Fruit fly (Drosophila melanogaster) whole organism, wandering third instar larva: Measurements from ENCODE around the gene CG6753.
A peak's percentile ranks its signal among the peaks of the same experiment; 100 is the strongest.

ENCODE experiments used
- CG9705 ChIP-seq: fragments of 200-800 bp; sonication (Bioruptor generic); optimal IDR thresholded peaks from 2 replicates; lab custom pipeline; 2018; ENCODE audit warnings: missing biosample characterization, mild to moderate bottlenecking, missing genetic modification characterization
- Dfd ChIP-seq: fragments of >200 bp; optimal IDR thresholded peaks from 2 replicates; lab custom pipeline; 2017; ENCODE audit warnings: missing biosample characterization, missing genetic modification characterization
- Dif ChIP-seq: fragments of 200-275, 200-300 bp; sonication (Bioruptor generic); optimal IDR thresholded peaks from 2 replicates; lab custom pipeline; 2018; ENCODE audit warnings: missing biosample characterization, missing genetic modification characterization; ENCODE audit not compliant: partially characterized antibody
- GATAd ChIP-seq: sonication (Bioruptor generic); optimal IDR thresholded peaks from 2 replicates; lab custom pipeline; 2016; ENCODE audit warnings: missing biosample characterization, missing genetic modification characterization
- HLH106 ChIP-seq: fragments of 200-800 bp; optimal IDR thresholded peaks from 3 replicates; lab custom pipeline; 2019; ENCODE audit warnings: missing biosample characterization, mild to moderate bottlenecking, missing genetic modification characterization, moderate library complexity
- Hr78 ChIP-seq: fragments of >200 bp; optimal IDR thresholded peaks from 2 replicates; lab custom pipeline; 2017; ENCODE audit warnings: missing biosample characterization, missing genetic modification characterization
- Hr83 ChIP-seq: fragments of 200-300 bp; sonication (Bioruptor generic); optimal IDR thresholded peaks from 2 replicates; lab custom pipeline; 2016; ENCODE audit warnings: missing biosample characterization, mild to moderate bottlenecking, missing genetic modification characterization, moderate library complexity; ENCODE audit not compliant: poor library complexity, severe bottlenecking
- Jra ChIP-seq: sonication (Bioruptor generic); optimal IDR thresholded peaks from 2 replicates; lab custom pipeline; 2016; ENCODE audit warnings: missing biosample characterization, missing genetic modification characterization
- Mio ChIP-seq: sonication (Bioruptor generic); optimal IDR thresholded peaks from 2 replicates; lab custom pipeline; 2016; ENCODE audit warnings: missing biosample characterization, missing genetic modification characterization
- Myc ChIP-seq: fragments of >200 bp; optimal IDR thresholded peaks from 2 replicates; lab custom pipeline; 2017
- N ChIP-seq: fragments of >200 bp; optimal IDR thresholded peaks from 2 replicates; lab custom pipeline; 2018; ENCODE audit warnings: missing biosample characterization, missing external identifiers, missing genetic modification characterization
- OdsH ChIP-seq: fragments of 200-800 bp; sonication (Bioruptor generic); optimal IDR thresholded peaks from 2 replicates; lab custom pipeline; 2016; ENCODE audit warnings: missing biosample characterization, mild to moderate bottlenecking, missing genetic modification characterization
- Rel ChIP-seq, 2 experiments: fragments of 200-800 bp; sonication (Bioruptor generic) in 1 of 2; optimal IDR thresholded peaks; 2 replicates in 1 of 2; 3 replicates in 1 of 2; lab custom pipeline; 2016 to 2019; ENCODE audit warnings: mild to moderate bottlenecking in 2 of 2, missing biosample characterization in 2 of 2, missing genetic modification characterization in 2 of 2, moderate library complexity in 1 of 2
- Vsx2 ChIP-seq: fragments of 200-300, 225-300 bp; sonication (Bioruptor generic); optimal IDR thresholded peaks from 2 replicates; lab custom pipeline; 2018; ENCODE audit warnings: missing biosample characterization, missing genetic modification characterization; ENCODE audit not compliant: partially characterized antibody
- br ChIP-seq: fragments of 200-800 bp; sonication (Bioruptor generic); optimal IDR thresholded peaks from 2 replicates; lab custom pipeline; 2016; ENCODE audit warnings: missing biosample characterization, missing genetic modification characterization
- brk ChIP-seq: fragments of 200-800 bp; sonication (Bioruptor generic); optimal IDR thresholded peaks from 2 replicates; lab custom pipeline; 2016; ENCODE audit warnings: missing biosample characterization, mild to moderate bottlenecking, missing genetic modification characterization
- dmrt93B ChIP-seq: fragments of 200-800 bp; sonication (Bioruptor generic); optimal IDR thresholded peaks from 2 replicates; lab custom pipeline; 2018; ENCODE audit warnings: missing biosample characterization, mild to moderate bottlenecking, missing genetic modification characterization
- dsf ChIP-seq: sonication (Bioruptor generic); optimal IDR thresholded peaks from 2 replicates; lab custom pipeline; 2016; ENCODE audit warnings: missing biosample characterization, missing genetic modification characterization, borderline replicate concordance
- ey ChIP-seq: fragments of 200-800 bp; sonication (Bioruptor generic); optimal IDR thresholded peaks from 2 replicates; lab custom pipeline; 2016; ENCODE audit warnings: missing biosample characterization, missing genetic modification characterization
- h ChIP-seq: fragments of 200-800 bp; sonication (Bioruptor generic); optimal IDR thresholded peaks from 3 replicates; lab custom pipeline; 2016; ENCODE audit warnings: missing biosample characterization, mild to moderate bottlenecking, missing genetic modification characterization
- jim ChIP-seq: fragments of 175-275, 200-325 bp; sonication (Bioruptor generic); optimal IDR thresholded peaks from 2 replicates; lab custom pipeline; 2016; ENCODE audit warnings: missing biosample characterization, mild to moderate bottlenecking, missing genetic modification characterization
- lola ChIP-seq: fragments of >200 bp; optimal IDR thresholded peaks from 2 replicates; lab custom pipeline; 2017; ENCODE audit warnings: missing biosample characterization, missing genetic modification characterization
- pan ChIP-seq: fragments of >200 bp; optimal IDR thresholded peaks from 2 replicates; lab custom pipeline; 2017
- psq ChIP-seq: fragments of 200-800 bp; sonication (Bioruptor generic); optimal IDR thresholded peaks from 3 replicates; lab custom pipeline; 2017; ENCODE audit warnings: missing biosample characterization, mild to moderate bottlenecking, missing genetic modification characterization, moderate library complexity
- rgr ChIP-seq: fragments of 200-800 bp; sonication (Bioruptor generic); optimal IDR thresholded peaks from 3 replicates; lab custom pipeline; 2016; ENCODE audit warnings: missing biosample characterization, mild to moderate bottlenecking, missing genetic modification characterization
- sage ChIP-seq: fragments of 200-800 bp; sonication (Bioruptor generic); optimal IDR thresholded peaks from 2 replicates; lab custom pipeline; 2016; ENCODE audit warnings: missing biosample characterization, mild to moderate bottlenecking, missing genetic modification characterization
- sv ChIP-seq: fragments of 200-800 bp; sonication (Bioruptor generic); optimal IDR thresholded peaks from 3 replicates; lab custom pipeline; 2016; ENCODE audit warnings: missing biosample characterization, missing genetic modification characterization
- tai ChIP-seq: sonication (Bioruptor generic); optimal IDR thresholded peaks from 2 replicates; lab custom pipeline; 2016; ENCODE audit warnings: missing biosample characterization, missing genetic modification characterization
- usp ChIP-seq: fragments of >200 bp; optimal IDR thresholded peaks from 2 replicates; lab custom pipeline; 2017; ENCODE audit warnings: missing biosample characterization, missing genetic modification characterization
- woc ChIP-seq: sonication (Bioruptor generic); optimal IDR thresholded peaks from 2 replicates; lab custom pipeline; 2016; ENCODE audit warnings: missing biosample characterization, mild to moderate bottlenecking, missing genetic modification characterization

The CG6753 gene

DNA sequence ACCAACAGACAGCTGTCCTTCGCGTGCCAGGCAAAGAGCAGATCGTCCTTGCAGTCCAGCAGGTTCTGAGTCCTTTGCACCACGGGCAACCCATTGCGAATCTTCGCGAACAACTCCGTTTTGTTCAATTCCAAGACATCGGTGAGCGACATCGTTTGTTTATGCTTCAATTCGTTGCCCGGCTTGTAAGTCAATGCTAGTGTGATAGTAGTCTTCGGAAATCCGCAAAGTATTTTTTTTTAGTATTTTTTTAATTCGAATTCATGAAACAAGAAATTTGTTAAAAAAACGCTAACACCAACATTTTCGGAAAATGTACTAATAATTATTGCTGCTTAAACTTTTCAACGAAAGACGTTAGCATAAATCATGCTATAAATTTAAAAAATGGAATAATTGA, 36.6 kb upstream of the CG6753 start, which contains the start of gene mbo:
TSS of gene mbo (minus strand) at position 203 of the 400 bp plus-strand sequence.
- TF ChIP-seq psq (GFP tag; lab: Kevin White, UChicago) (no peak), usp (GFP tag; lab: Kevin White, UChicago) (no peak), tai (GFP tag; lab: Kevin White, UChicago) (no peak), jim (GFP tag; lab: Kevin White, UChicago) (no peak), sv (GFP tag; lab: Kevin White, UChicago) (no peak), dmrt93B (GFP tag; lab: Kevin White, UChicago) (no peak), Dfd (GFP tag; lab: Kevin White, UChicago) (no peak), Vsx2 (no peak), Dif (GFP tag; lab: Kevin White, UChicago) (no peak), Jra (GFP tag; lab: Kevin White, UChicago) (no peak), ey (GFP tag; lab: Kevin White, UChicago) (no peak)

DNA sequence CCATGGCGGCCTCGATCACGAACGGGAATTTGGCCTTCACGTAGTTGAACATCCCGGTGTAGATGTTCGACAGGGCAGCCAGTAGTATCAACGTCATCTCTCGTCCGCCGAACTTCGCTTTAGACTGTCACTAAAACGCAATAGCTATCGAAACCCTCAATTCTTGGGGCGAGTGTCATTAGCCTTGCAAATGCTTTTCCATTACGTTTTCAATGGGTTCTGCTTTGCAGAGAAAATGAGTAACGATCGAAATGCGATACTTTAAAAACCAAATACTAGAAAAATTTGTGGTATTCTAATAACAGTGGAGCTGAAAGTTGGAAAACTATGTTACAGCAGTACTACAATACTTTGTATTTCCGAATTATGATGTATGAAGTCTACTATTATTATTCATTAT, 33.9 kb upstream of the CG6753 start, which contains the start of gene CG43630:
TSS of gene CG43630 (minus strand) at position 101 of the 400 bp plus-strand sequence.
- TF ChIP-seq br (GFP tag; lab: Kevin White, UChicago), result no peak
- no peak for TF ChIP-seq HLH106
- no peak for TF ChIP-seq pan (lab: Kevin White, UChicago)
- no peak for TF ChIP-seq h (GFP tag; lab: Kevin White, UChicago)
- no peak for TF ChIP-seq woc (GFP tag; lab: Kevin White, UChicago)
- no peak for TF ChIP-seq psq (GFP tag; lab: Kevin White, UChicago)
- TF ChIP-seq OdsH (GFP tag; lab: Kevin White, UChicago), result no peak
- no peak for TF ChIP-seq usp (GFP tag; lab: Kevin White, UChicago)
- no peak for TF ChIP-seq CG9705 (GFP tag; lab: Kevin White, UChicago)
- no peak for TF ChIP-seq brk (GFP tag; lab: Kevin White, UChicago)
- no peak for TF ChIP-seq Mio (GFP tag; lab: Kevin White, UChicago)
- no peak for TF ChIP-seq sage (GFP tag; lab: Kevin White, UChicago)
- TF ChIP-seq GATAd (GFP tag; lab: Kevin White, UChicago), result no peak

DNA sequence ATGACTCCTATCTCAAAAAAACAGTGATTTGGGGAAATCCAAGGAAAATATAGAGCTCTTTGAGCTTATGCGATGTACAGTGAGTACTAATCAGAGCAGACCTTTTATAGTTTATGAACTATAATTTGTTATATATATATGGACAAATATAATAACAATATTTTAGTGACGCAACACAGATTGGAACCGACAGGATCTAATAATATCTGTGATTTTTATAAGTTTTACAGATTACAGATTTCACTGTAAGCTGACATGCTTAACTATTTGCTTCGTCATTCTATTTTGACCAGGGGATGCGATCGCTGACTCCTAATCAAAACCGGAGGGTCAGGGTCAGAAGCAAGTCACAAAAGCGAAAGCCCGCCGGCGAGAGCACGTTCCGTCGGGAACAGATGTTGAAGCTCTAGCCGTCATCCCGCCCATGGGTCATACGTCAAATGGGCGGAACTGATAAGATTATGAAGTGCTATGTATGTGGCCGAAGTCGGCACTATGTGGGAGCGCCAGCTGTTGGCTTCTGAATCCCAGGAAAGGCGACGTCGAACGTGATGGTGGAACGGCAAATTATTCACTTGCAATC, 31.9 kb upstream of the CG6753 start, which contains the start of gene Gnmt:
TSS of gene Gnmt (plus strand) at position 568 of the 583 bp plus-strand sequence.
- TF ChIP-seq Dif (GFP tag; lab: Kevin White, UChicago) (peak; percentile 33), OdsH (GFP tag; lab: Kevin White, UChicago) (no peak), GATAd (GFP tag; lab: Kevin White, UChicago) (no peak)

DNA sequence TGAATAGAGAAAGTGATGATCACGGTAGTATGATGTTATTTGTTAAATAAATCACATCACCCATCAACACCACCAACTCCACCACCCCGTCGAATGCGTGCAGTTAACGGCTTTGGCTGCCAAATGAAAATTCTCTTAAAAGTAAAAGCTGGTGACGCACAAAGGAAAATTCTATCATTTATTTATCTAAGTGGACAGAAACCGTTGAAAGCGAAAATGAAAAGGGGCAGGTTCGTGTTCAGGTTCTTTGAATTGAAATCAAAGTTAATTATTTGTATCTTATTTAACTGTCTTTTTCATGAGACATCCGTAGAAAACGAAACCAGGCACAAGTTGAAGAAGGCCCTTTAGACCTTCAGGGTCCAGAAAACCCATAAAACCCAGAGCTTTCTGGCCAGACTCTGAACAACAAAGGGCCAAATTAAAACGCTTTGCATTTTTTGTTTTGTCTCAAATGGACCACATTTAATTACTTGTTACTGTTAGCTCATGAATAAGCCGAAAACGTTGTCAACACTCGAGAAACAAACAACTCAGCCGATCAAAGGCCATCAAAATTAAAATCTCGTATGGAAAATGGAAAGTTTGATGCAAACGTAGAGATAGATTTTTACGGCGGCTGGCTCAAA, 24.0 kb upstream of the CG6753 start:
- TF ChIP-seq sage (GFP tag; lab: Kevin White, UChicago) (no peak), woc (GFP tag; lab: Kevin White, UChicago) (no peak), ey (GFP tag; lab: Kevin White, UChicago) (no peak), rgr (GFP tag; lab: Kevin White, UChicago) (no peak), Rel (GFP tag; optimal IDR thresholded peaks at IDR 0.05; lab: Kevin White, UChicago) (no peak), Rel (tag; optimal IDR thresholded peaks at IDR 0.05; lab: Kevin White, UChicago) (no peak), tai (GFP tag; lab: Kevin White, UChicago) (no peak), lola (GFP tag; lab: Kevin White, UChicago) (no peak), Hr83 (GFP tag; lab: Kevin White, UChicago) (no peak), HLH106 (no peak), dsf (GFP tag; lab: Kevin White, UChicago) (no peak), N (no peak), psq (GFP tag; lab: Kevin White, UChicago) (no peak), usp (GFP tag; lab: Kevin White, UChicago) (no peak), Vsx2 (no peak), brk (GFP tag; lab: Kevin White, UChicago) (no peak)

DNA sequence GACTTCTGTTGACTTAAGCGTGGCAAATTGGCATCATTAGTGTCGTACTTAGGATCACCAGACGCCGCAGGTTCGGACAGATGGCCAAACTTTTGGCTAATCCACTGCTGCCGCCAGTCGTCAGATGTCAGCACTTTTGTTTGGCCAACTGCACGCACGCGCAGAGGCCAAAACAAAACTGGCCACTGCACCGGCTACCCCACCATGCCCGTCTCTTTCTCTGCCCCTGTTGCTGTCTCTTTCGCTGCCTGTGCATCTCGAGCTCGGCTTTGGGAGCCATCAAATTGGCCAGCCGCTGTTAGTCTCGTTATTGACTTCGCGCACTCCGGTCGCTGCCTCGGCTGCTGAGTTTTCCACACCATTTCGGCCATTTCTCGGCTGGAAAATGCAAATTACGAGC, 20.2 kb upstream of the CG6753 start, which contains the start of gene CG14395:
TSS of gene CG14395 (plus strand) at position 301 of the 400 bp plus-strand sequence.
- no peak for TF ChIP-seq Mio (GFP tag; lab: Kevin White, UChicago)
- no peak for TF ChIP-seq Vsx2
- no peak for TF ChIP-seq brk (GFP tag; lab: Kevin White, UChicago)
- no peak for TF ChIP-seq HLH106
- no peak for TF ChIP-seq br (GFP tag; lab: Kevin White, UChicago)
- no peak for TF ChIP-seq Rel (GFP tag; optimal IDR thresholded peaks at IDR 0.05; lab: Kevin White, UChicago)
- no peak for TF ChIP-seq Rel (tag; optimal IDR thresholded peaks at IDR 0.05; lab: Kevin White, UChicago)
- TF ChIP-seq woc (GFP tag; lab: Kevin White, UChicago), result no peak
- TF ChIP-seq Myc, result no peak
- no peak for TF ChIP-seq sage (GFP tag; lab: Kevin White, UChicago)
- TF ChIP-seq tai (GFP tag; lab: Kevin White, UChicago), result no peak
- no peak for TF ChIP-seq OdsH (GFP tag; lab: Kevin White, UChicago)
- no peak for TF ChIP-seq sv (GFP tag; lab: Kevin White, UChicago)
- no peak for TF ChIP-seq Hr78
- no peak for TF ChIP-seq usp (GFP tag; lab: Kevin White, UChicago)
- TF ChIP-seq Dfd (GFP tag; lab: Kevin White, UChicago), result no peak
